Worm (Caenorhabditis elegans): ENCODE data around the gene gln-5.

ce11 chrIV:17320445-17320844, 47.0 kb upstream of the gln-5 start, which contains the start of gene C49C3.4:
- no peak for TF ChIP-seq ref-1 (GFP tag; conservative IDR thresholded peaks at IDR 0.05)
- no peak for TF ChIP-seq T22C8.4 (GFP tag; IDR thresholded peaks at IDR 0.05)
